Fruit fly (Drosophila melanogaster) whole organism, pupa: ENCODE results near the gene CG31960.

Experiments used
- CG10348 ChIP-seq: fragments of 200-800 bp; sonication (Bioruptor generic); IDR thresholded peaks from 2 replicates; pipeline ENCODE4 v1.3.6; 2022; ENCODE audit warnings: missing biosample characterization, missing genetic modification characterization
- CG12605 ChIP-seq: fragments of 200-800 bp; sonication (Bioruptor generic); IDR thresholded peaks from 2 replicates; pipeline ENCODE4 v1.3.6; 2022; ENCODE audit warnings: missing biosample characterization, missing genetic modification characterization
- CG13204 ChIP-seq: fragments of 200-800 bp; sonication (Bioruptor generic); optimal IDR thresholded peaks from 2 replicates; lab custom pipeline; 2018; ENCODE audit warnings: missing biosample characterization, mild to moderate bottlenecking, missing genetic modification characterization, moderate library complexity
- CG14655 ChIP-seq: fragments of 200-800 bp; sonication (Bioruptor generic); optimal IDR thresholded peaks from 3 replicates; lab custom pipeline; 2017; ENCODE audit warnings: mild to moderate bottlenecking, missing biosample characterization, missing genetic modification reagents, missing genetic modification characterization
- CG15710 ChIP-seq: fragments of 200-800 bp; sonication (Bioruptor generic); optimal IDR thresholded peaks from 2 replicates; lab custom pipeline; 2018; ENCODE audit warnings: missing biosample characterization, mild to moderate bottlenecking, missing genetic modification characterization, moderate library complexity
- CG17806 ChIP-seq: fragments of 200-800 bp; sonication (Bioruptor generic); optimal IDR thresholded peaks from 2 replicates; lab custom pipeline; 2018; ENCODE audit warnings: missing biosample characterization, mild to moderate bottlenecking, missing genetic modification characterization, moderate library complexity
- CG32121 ChIP-seq: fragments of 200-800 bp; sonication (Bioruptor generic); IDR thresholded peaks from 2 replicates; pipeline ENCODE4 v1.3.6; 2022; ENCODE audit warnings: missing biosample characterization, missing genetic modification characterization
- CG34367 ChIP-seq: fragments of 200-800 bp; sonication (Bioruptor generic); optimal IDR thresholded peaks from 2 replicates; lab custom pipeline; 2018; ENCODE audit warnings: missing biosample characterization, mild to moderate bottlenecking, missing genetic modification characterization
- CG4496 ChIP-seq: fragments of 200-800 bp; sonication (Bioruptor generic); IDR thresholded peaks from 3 replicates; pipeline ENCODE4 v1.3.6; 2022; ENCODE audit warnings: missing biosample characterization, missing genetic modification characterization
- CG8159 ChIP-seq: fragments of 200-800 bp; sonication (Bioruptor generic); optimal IDR thresholded peaks from 3 replicates; lab custom pipeline; 2018; ENCODE audit warnings: missing biosample characterization, mild to moderate bottlenecking, missing genetic modification characterization, moderate library complexity
- CG8301 ChIP-seq: fragments of 200-800 bp; sonication (Bioruptor generic); optimal IDR thresholded peaks from 2 replicates; lab custom pipeline; 2018; ENCODE audit warnings: missing biosample characterization, mild to moderate bottlenecking, missing genetic modification characterization
- CG9948 ChIP-seq: fragments of 200-800 bp; sonication (Bioruptor generic); optimal IDR thresholded peaks from 2 replicates; lab custom pipeline; 2018; ENCODE audit warnings: missing biosample characterization, mild to moderate bottlenecking, missing genetic modification characterization, moderate library complexity
- D1 ChIP-seq: fragments of 200-800 bp; sonication (Bioruptor generic); optimal IDR thresholded peaks from 2 replicates; lab custom pipeline; 2018; ENCODE audit warnings: missing biosample characterization, mild to moderate bottlenecking, missing genetic modification characterization, moderate library complexity
- EcR ChIP-seq: fragments of 200-800 bp; sonication (Bioruptor generic); optimal IDR thresholded peaks from 3 replicates; lab custom pipeline; 2019; ENCODE audit warnings: missing biosample characterization, missing genetic modification characterization, mild to moderate bottlenecking, moderate library complexity, missing genetic modification reagents
- Ets98B ChIP-seq: fragments of 200-800 bp; sonication (Bioruptor generic); IDR thresholded peaks from 2 replicates; pipeline ENCODE4 v1.3.6; 2022; ENCODE audit warnings: missing biosample characterization, missing genetic modification characterization
- Pif1A ChIP-seq: fragments of 200-800 bp; sonication (Bioruptor generic); optimal IDR thresholded peaks from 3 replicates; lab custom pipeline; 2016; ENCODE audit warnings: missing biosample characterization, missing genetic modification characterization
- Pif1B ChIP-seq: fragments of 200-800 bp; sonication (Bioruptor generic); optimal IDR thresholded peaks from 3 replicates; lab custom pipeline; 2016; ENCODE audit warnings: missing biosample characterization, missing genetic modification characterization
- Snoo ChIP-seq: fragments of 200-800 bp; sonication (Bioruptor generic); optimal IDR thresholded peaks from 3 replicates; lab custom pipeline; 2017; ENCODE audit warnings: missing biosample characterization, mild to moderate bottlenecking, missing genetic modification characterization, inconsistent platforms
- fd96Ca ChIP-seq: fragments of 200-800 bp; sonication (Bioruptor generic); IDR thresholded peaks from 3 replicates; pipeline ENCODE4 v1.3.6; 2022; ENCODE audit warnings: missing biosample characterization, missing genetic modification characterization
- gl ChIP-seq: fragments of 200-800 bp; sonication (Bioruptor generic); optimal IDR thresholded peaks from 2 replicates; lab custom pipeline; 2018; ENCODE audit warnings: missing biosample characterization, mild to moderate bottlenecking, missing genetic modification characterization
- rn ChIP-seq: fragments of 200-800 bp; sonication (Bioruptor generic); IDR thresholded peaks from 2 replicates; pipeline ENCODE4 v1.3.6; 2022; ENCODE audit warnings: missing biosample characterization, missing genetic modification characterization

Gene CG31960

DNA sequence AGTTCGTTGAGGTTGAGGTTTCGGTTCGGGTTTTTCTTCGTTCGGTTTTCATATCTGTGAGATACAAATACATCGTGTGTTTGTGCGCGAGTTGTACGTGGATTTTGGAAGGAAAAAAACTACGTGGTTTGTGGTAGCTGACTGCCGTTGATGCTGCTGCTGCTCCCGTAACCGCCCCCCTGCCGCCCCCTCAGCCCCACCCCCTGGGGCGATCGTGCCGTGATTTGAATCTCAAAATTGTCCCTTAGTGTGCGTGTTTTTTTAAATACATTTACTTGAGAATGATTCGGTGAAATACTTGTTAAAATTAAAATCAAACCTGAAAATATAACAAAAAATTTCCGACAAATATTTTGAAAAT is 12.7 kb upstream of the CG31960 start:
- TF ChIP-seq EcR (GFP tag; lab: Kevin White, UChicago) (no peak), D1 (no peak), CG4496 (peak; percentile 21; the same call in 1 of the 3 replicates), Pif1B (GFP tag; lab: Kevin White, UChicago) (no peak), CG9948 (tag; lab: Kevin White, UChicago) (no peak), CG13204 (GFP tag; lab: Kevin White, UChicago) (no peak), CG34367 (tag; lab: Kevin White, UChicago) (no peak), CG12605 (GFP tag; lab: Robert Waterston, UW) (no peak), gl (tag; lab: Kevin White, UChicago) (no peak), fd96Ca (GFP tag; lab: Robert Waterston, UW) (0 out of 3 replicates have a peak, but pooled peaks have one; percentile 12), CG17806 (tag; lab: Kevin White, UChicago) (no peak)

DNA sequence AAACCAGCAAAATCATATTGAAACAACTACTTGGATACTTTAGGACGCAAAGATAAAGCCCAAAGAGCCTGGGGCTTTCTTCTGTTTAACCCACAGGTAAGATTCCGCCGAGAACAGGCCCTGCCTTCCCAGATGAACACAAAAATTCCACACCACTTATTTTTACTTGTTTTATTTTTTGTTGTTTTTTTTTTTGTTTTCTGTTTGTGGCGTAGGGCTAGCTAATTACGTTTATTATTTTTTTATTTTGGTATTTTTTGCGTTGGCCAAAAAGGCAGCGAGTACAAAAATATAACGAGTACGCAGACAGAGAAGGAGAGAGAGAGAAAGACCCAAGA is 12.2 kb upstream of the CG31960 start:
- 0 out of 2 replicates have a peak, but pooled peaks have one; percentile 13 for TF ChIP-seq CG12605 (GFP tag; lab: Robert Waterston, UW)
- no peak for TF ChIP-seq CG17806 (tag; lab: Kevin White, UChicago)
- TF ChIP-seq CG10348 (GFP tag; lab: Robert Waterston, UW), result no peak
- peak; percentile 9 for TF ChIP-seq Pif1A (GFP tag; lab: Kevin White, UChicago)

DNA sequence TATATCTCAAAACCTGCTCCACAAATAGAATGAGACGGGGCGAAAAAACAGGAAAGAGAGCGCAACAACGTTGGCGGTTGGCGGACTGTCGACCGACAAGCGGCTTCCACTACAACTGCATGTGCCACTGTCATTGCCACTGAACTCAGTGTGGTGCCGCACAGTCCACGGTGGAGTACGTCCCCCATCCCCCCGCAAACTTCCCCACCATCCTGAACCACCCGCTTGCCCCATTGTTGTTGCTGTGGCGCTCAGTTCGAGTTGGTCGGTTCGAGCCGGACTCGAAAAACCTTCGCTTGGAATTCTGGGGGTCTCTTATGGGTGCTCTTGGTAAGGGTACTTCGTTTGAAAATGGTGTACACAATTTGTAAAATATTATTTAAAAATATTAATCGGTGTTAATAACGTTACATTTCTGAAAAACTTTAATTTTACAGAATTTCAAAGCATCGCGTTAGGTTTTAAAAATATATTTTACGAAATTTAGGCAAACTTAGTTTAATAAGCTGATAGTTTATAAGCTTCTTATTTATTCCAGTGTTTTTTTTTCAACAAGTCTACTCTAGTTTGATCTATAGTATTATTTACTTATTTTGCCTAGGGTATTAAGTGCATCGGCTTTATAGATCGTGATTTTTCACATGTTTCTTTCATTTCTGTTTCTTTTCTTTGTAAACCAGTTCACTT is 11.7 kb upstream of the CG31960 start:
- peak; percentile 73 for TF ChIP-seq fd96Ca (GFP tag; lab: Robert Waterston, UW)
- TF ChIP-seq CG4496, result peak; percentile 20; the same call in 1 of the 3 replicates
- no peak for TF ChIP-seq CG10348 (GFP tag; lab: Robert Waterston, UW)
- TF ChIP-seq CG8159 (tag; lab: Kevin White, UChicago), result peak; percentile 83
- peak; percentile 43 for TF ChIP-seq Ets98B (GFP tag; lab: Robert Waterston, UW)
- peak; percentile 61 for TF ChIP-seq CG34367 (tag; lab: Kevin White, UChicago)
- TF ChIP-seq Pif1A (GFP tag; lab: Kevin White, UChicago), result peak; percentile 53
- TF ChIP-seq CG13204 (GFP tag; lab: Kevin White, UChicago), result peak; percentile 90
- no peak; the same call in 1 of the 2 replicates for TF ChIP-seq rn (GFP tag; lab: Robert Waterston, UW)
- peak; percentile 74 for TF ChIP-seq Pif1B (GFP tag; lab: Kevin White, UChicago)
- peak; percentile 89 for TF ChIP-seq EcR (GFP tag; lab: Kevin White, UChicago)
- 0 out of 2 replicates have a peak, but pooled peaks have one; percentile 8 for TF ChIP-seq CG12605 (GFP tag; lab: Robert Waterston, UW)
- peak; percentile 67 for TF ChIP-seq CG17806 (tag; lab: Kevin White, UChicago)
- TF ChIP-seq CG15710, result peak; percentile 76
- peak; percentile 70 for TF ChIP-seq CG9948 (tag; lab: Kevin White, UChicago)
- TF ChIP-seq D1, result peak; percentile 69
- peak; percentile 46; the same call in 1 of the 2 replicates for TF ChIP-seq CG32121 (GFP tag; lab: Robert Waterston, UW)
- TF ChIP-seq CG8301 (tag; lab: Kevin White, UChicago), result peak; percentile 69
- peak; percentile 82 for TF ChIP-seq CG14655 (GFP tag; lab: Kevin White, UChicago)
- peak; percentile 58 for TF ChIP-seq Snoo (tag; lab: Kevin White, UChicago)
- TF ChIP-seq gl (tag; lab: Kevin White, UChicago), result peak; percentile 15
- TF ChIP-seq, all 21 proteins: peak for 19

DNA sequence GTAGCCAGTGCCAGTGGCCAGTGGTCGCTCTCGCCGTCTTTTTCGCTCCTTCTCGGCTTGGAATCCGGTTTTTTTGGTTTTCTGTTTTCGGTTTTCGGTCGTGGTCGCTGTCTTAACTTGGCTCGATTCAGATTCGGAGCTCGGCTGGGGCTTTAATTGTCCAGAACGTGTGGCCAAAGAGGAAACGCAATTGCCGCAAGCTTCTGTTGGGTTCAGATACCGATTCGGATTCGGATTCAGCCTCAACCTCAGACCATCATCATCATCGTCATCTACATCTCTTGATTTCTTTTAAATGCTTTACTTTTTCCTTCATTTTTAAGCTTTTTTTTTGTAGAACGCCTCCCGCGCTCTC is 11.1 kb upstream of the CG31960 start:
- TF ChIP-seq EcR (GFP tag; lab: Kevin White, UChicago) (peak; percentile 70), CG8301 (tag; lab: Kevin White, UChicago) (no peak), Pif1A (GFP tag; lab: Kevin White, UChicago) (no peak), fd96Ca (GFP tag; lab: Robert Waterston, UW) (0 out of 3 replicates have a peak, but pooled peaks have one; percentile 11)

DNA sequence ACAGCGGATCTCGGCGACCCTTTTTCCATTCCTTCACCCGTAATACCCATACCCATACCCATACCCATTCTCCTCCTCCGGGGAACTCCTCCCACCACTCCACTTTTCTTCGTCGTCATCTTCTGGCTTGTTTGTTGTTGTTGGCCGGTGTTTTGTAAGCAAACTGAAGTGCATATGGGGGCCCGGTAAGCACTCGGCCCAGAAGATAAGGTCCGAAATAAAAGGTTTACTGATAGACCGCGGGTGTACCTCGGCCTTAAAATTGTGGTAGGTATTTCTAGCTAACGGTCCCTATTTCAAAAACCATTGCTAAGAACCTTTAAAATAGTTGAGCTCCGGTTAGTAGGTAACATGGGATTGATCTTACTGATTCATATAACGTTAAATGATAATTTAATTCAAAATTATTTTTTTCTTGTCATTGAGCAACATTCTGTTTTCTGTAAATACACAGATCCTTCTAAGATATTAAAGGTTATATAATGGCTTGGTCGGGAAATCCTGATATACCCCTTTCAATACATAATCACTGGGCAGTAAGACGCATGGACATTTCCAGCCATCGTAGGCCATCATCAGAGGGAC is 8.9 kb upstream of the CG31960 start:
- TF ChIP-seq Pif1B (GFP tag; lab: Kevin White, UChicago) (no peak), CG8301 (tag; lab: Kevin White, UChicago) (peak; percentile 34), CG12605 (GFP tag; lab: Robert Waterston, UW) (no peak), D1 (no peak), CG17806 (tag; lab: Kevin White, UChicago) (peak; percentile 61), CG8159 (tag; lab: Kevin White, UChicago) (peak; percentile 67), EcR (GFP tag; lab: Kevin White, UChicago) (no peak), CG15710 (peak; percentile 47), Ets98B (GFP tag; lab: Robert Waterston, UW) (no peak), CG9948 (tag; lab: Kevin White, UChicago) (peak; percentile 63), Snoo (tag; lab: Kevin White, UChicago) (no peak), rn (GFP tag; lab: Robert Waterston, UW) (0 out of 2 replicates have a peak, but pooled peaks have one; percentile 5), fd96Ca (GFP tag; lab: Robert Waterston, UW) (no peak), Pif1A (GFP tag; lab: Kevin White, UChicago) (peak; percentile 41), CG4496 (peak; percentile 20; the same call in 1 of the 3 replicates), CG32121 (GFP tag; lab: Robert Waterston, UW) (no peak), CG13204 (GFP tag; lab: Kevin White, UChicago) (no peak), CG34367 (tag; lab: Kevin White, UChicago) (peak; percentile 17), CG10348 (GFP tag; lab: Robert Waterston, UW) (no peak), gl (tag; lab: Kevin White, UChicago) (no peak), CG14655 (GFP tag; lab: Kevin White, UChicago) (peak; percentile 58)
